Worm (Caenorhabditis elegans) whole organism, L3 larva: Measurements from ENCODE around the gene ndub-3.

ENCODE experiments used
- aly-2 ChIP-seq: fragments of 150-350 bp; optimal IDR thresholded peaks from 2 replicates; lab custom pipeline; 2014; ENCODE audit warnings: missing biosample characterization, missing genetic modification characterization
- fkh-2 ChIP-seq: fragments of 150-350 bp; optimal IDR thresholded peaks from 2 replicates; lab custom pipeline; 2014; ENCODE audit warnings: missing biosample characterization, missing genetic modification reagents, missing genetic modification characterization
- fos-1 ChIP-seq: fragments of 150-350 bp; optimal IDR thresholded peaks from 2 replicates; lab custom pipeline; 2014; ENCODE audit warnings: missing biosample characterization, missing genetic modification characterization
- jun-1 ChIP-seq: fragments of 150-350 bp; optimal IDR thresholded peaks from 2 replicates; lab custom pipeline; 2014; ENCODE audit warnings: missing biosample characterization, missing genetic modification reagents, missing genetic modification characterization
- skn-1 ChIP-seq: fragments of 150-350 bp; optimal IDR thresholded peaks from 2 replicates; lab custom pipeline; 2014; ENCODE audit warnings: missing biosample characterization, missing genetic modification characterization
- unc-62 ChIP-seq: fragments of 150-350 bp; sonication (generic microtip); optimal IDR thresholded peaks from 4 replicates; lab custom pipeline; 2014; ENCODE audit warnings: missing biosample characterization, missing genetic modification reagents, missing genetic modification characterization

DNA sequence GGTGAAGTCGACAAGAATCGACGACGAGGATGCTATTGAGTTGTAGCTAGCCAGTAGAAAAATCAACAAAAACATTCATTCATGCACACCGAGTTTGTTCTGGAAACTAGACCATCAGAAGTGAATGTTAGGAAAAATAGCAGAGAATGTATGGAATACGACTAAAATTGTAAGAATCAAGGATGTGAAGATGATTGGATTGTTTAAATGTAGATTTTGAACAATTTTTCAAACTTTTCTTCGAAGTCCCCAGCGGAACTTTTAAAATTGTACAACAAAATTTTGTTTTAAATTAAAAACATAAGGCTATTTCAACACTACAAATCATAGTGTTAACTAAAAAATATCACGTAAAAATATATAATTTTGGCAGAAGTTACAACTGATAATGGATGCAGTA is 18.0 kb upstream of the ndub-3 start, which contains the start of gene C18E9.7:
- no peak for TF ChIP-seq fkh-2
- TF ChIP-seq unc-62 (GFP tag; lab: Kevin White, UChicago): no peak
- TF ChIP-seq jun-1: no peak
- no peak for TF ChIP-seq fos-1 (tag; lab: Kevin White, UChicago)
- no peak for TF ChIP-seq aly-2 (tag; lab: Kevin White, UChicago)
- no peak for TF ChIP-seq skn-1 (tag; lab: Kevin White, UChicago)
